Fruit fly (Drosophila melanogaster): Measurements from ENCODE around the gene CG11109.

Gene CG11109

DNA sequence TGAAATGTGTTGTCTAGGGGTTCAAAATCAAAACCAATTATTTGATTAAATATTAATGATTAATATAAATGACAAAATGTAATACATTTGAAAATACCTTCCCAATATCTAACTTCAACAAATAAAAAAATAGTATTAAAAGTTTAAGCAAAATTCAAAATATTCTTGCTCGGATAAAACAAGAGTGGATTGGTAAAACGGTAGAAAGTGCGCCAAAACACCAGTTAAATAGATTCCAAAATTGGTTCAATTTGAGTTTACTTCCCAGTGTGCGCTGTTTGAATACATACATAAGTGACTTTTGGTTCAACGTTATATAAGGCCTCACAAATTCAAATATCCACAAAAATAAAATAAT is 7.0 kb upstream of the CG11109 start (continued):
- peak; percentile 50; the same call in 1 of the 2 replicates for TF ChIP-seq cas (GFP tag; IDR thresholded peaks at IDR 0.05)
- peak; percentile 91 for TF ChIP-seq gem (tag; optimal IDR thresholded peaks at IDR 0.05)
- TF ChIP-seq CG16779 (GFP tag; IDR thresholded peaks at IDR 0.05): no peak
- peak in 1 of 2 experiments; percentile 71 for TF ChIP-seq Eip74EF (GFP tag; optimal IDR thresholded peaks at IDR 0.05)
- peak; percentile 78 for TF ChIP-seq unpg (GFP tag; optimal IDR thresholded peaks at IDR 0.05)
- peak; percentile 65 for TF ChIP-seq CG9437 (GFP tag; optimal IDR thresholded peaks at IDR 0.05)
- no peak for TF ChIP-seq CG14965 (GFP tag; optimal IDR thresholded peaks at IDR 0.05; ENCODE audit: borderline replicate concordance)
- no peak for TF ChIP-seq CG11398 (GFP tag; optimal IDR thresholded peaks at IDR 0.05)
- peak; percentile 19; the same call in 1 of the 2 replicates for TF ChIP-seq NFAT (GFP tag; IDR thresholded peaks at IDR 0.05)
- TF ChIP-seq Dref (GFP tag; IDR thresholded peaks at IDR 0.05): no peak
- no peak for TF ChIP-seq Dip3 (GFP tag; optimal IDR thresholded peaks at IDR 0.05)
- peak; percentile 81 for TF ChIP-seq CG18262 (tag; optimal IDR thresholded peaks at IDR 0.05)
- TF ChIP-seq Bteb2 (GFP tag; optimal IDR thresholded peaks at IDR 0.05): peak; percentile 17
- TF ChIP-seq klu (GFP tag; IDR thresholded peaks at IDR 0.05): 0 out of 2 replicates have a peak, but pooled peaks have one; percentile 18
- no peak; the same call in 2 of the 3 replicates for TF ChIP-seq B-H1 (GFP tag; IDR thresholded peaks at IDR 0.05)
- peak; percentile 72 for TF ChIP-seq Vsx1 (GFP tag; optimal IDR thresholded peaks at IDR 0.05)
- TF ChIP-seq her (GFP tag; optimal IDR thresholded peaks at IDR 0.05): no peak
- TF ChIP-seq Hsf (GFP tag; optimal IDR thresholded peaks at IDR 0.05): peak; percentile 53
- TF ChIP-seq HLH54F (GFP tag; optimal IDR thresholded peaks at IDR 0.05): peak; percentile 3
- TF ChIP-seq sima (GFP tag; optimal IDR thresholded peaks at IDR 0.05): no peak
- TF ChIP-seq Ada2b (GFP tag; IDR thresholded peaks at IDR 0.05): peak; percentile 71; the same call in 1 of the 2 replicates
- TF ChIP-seq Deaf1 (tag; optimal IDR thresholded peaks at IDR 0.05): no peak
- TF ChIP-seq usp (GFP tag; optimal IDR thresholded peaks at IDR 0.05): no peak
- TF ChIP-seq fu2 (GFP tag; optimal IDR thresholded peaks at IDR 0.05): no peak
- TF ChIP-seq Rx (GFP tag; IDR thresholded peaks at IDR 0.05): 0 out of 2 replicates have a peak, but pooled peaks have one; percentile 17
- TF ChIP-seq CG6791 (GFP tag; IDR thresholded peaks at IDR 0.05; ENCODE audit: partially characterized antibody): no peak
- peak; percentile 23 for TF ChIP-seq CG2875 (GFP tag; optimal IDR thresholded peaks at IDR 0.05)
- peak; percentile 78 for TF ChIP-seq nmo (GFP tag; optimal IDR thresholded peaks at IDR 0.05)
- no peak for TF ChIP-seq tx (GFP tag; optimal IDR thresholded peaks at IDR 0.05)
- peak; percentile 70; the same call in 2 of the 3 replicates for TF ChIP-seq tgo (GFP tag; IDR thresholded peaks at IDR 0.05)
- no peak for TF ChIP-seq YL-1 (GFP tag; optimal IDR thresholded peaks at IDR 0.05)
- TF ChIP-seq inv (GFP tag; IDR thresholded peaks at IDR 0.05; ENCODE audit: partially characterized antibody): no peak
- peak; percentile 42 for TF ChIP-seq D19B (GFP tag; optimal IDR thresholded peaks at IDR 0.05)
- TF ChIP-seq CG31441 (GFP tag; IDR thresholded peaks at IDR 0.05): peak; percentile 85
- no peak for TF ChIP-seq CG31365 (tag; optimal IDR thresholded peaks at IDR 0.05)
- TF ChIP-seq CG15011 (GFP tag; optimal IDR thresholded peaks at IDR 0.05): peak; percentile 35
- no peak for TF ChIP-seq hkb (optimal IDR thresholded peaks at IDR 0.05)
- TF ChIP-seq hkb (GFP tag; IDR thresholded peaks at IDR 0.05): peak; percentile 84
- no peak for TF ChIP-seq CG1832 (GFP tag; optimal IDR thresholded peaks at IDR 0.05)
- TF ChIP-seq dpn (GFP tag; optimal IDR thresholded peaks at IDR 0.05): peak; percentile 7 to 69
- TF ChIP-seq crp (GFP tag; optimal IDR thresholded peaks at IDR 0.05): no peak
- no peak for TF ChIP-seq fru (optimal IDR thresholded peaks at IDR 0.05)
- TF ChIP-seq z (GFP tag; IDR thresholded peaks at IDR 0.05): no peak
- peak; percentile 16; the same call in 1 of the 3 replicates for TF ChIP-seq Mrtf (GFP tag; IDR thresholded peaks at IDR 0.05)
- peak; percentile 69 for TF ChIP-seq seq (GFP tag; IDR thresholded peaks at IDR 0.05)
- TF ChIP-seq Fer2 (tag; optimal IDR thresholded peaks at IDR 0.05): peak; percentile 5
- no peak for TF ChIP-seq Scr (GFP tag; IDR thresholded peaks at IDR 0.05; ENCODE audit: partially characterized antibody)
- TF ChIP-seq CG4854 (GFP tag; optimal IDR thresholded peaks at IDR 0.05): peak; percentile 21
- TF ChIP-seq fd102C (GFP tag; optimal IDR thresholded peaks at IDR 0.05): no peak
- TF ChIP-seq ham (GFP tag; IDR thresholded peaks at IDR 0.05): no peak
- TF ChIP-seq CG6765 (GFP tag; optimal IDR thresholded peaks at IDR 0.05): peak; percentile 4

Data from whole organism, embryonic.